Worm (Caenorhabditis elegans) whole organism, mixed stage, embryonic: ENCODE results near the gene ugt-13.

Experiments
- ceh-43 ChIP-seq: fragments of 200-800 bp; sonication (Bioruptor generic); optimal IDR thresholded peaks from 2 replicates; lab custom pipeline; 2018; ENCODE audit warnings: mild to moderate bottlenecking, missing genetic modification characterization, moderate library complexity, missing compliant biosample characterization
- mep-1 ChIP-seq: fragments of 150-350 bp; optimal IDR thresholded peaks from 2 replicates; lab custom pipeline; 2017; ENCODE audit warnings: missing biosample characterization, missing genetic modification reagents, missing genetic modification characterization, inconsistent platforms
- nhr-76 ChIP-seq: sonication (generic microtip); optimal IDR thresholded peaks from 2 replicates; lab custom pipeline; 2017; ENCODE audit warnings: missing biosample characterization, missing genetic modification characterization
- snpc-4 ChIP-seq: fragments of 150-350 bp; optimal IDR thresholded peaks from 2 replicates; lab custom pipeline; 2014; ENCODE audit warnings: missing biosample characterization, missing genetic modification characterization
- unc-120 ChIP-seq: sonication (generic microtip); optimal IDR thresholded peaks from 2 replicates; lab custom pipeline; 2017; ENCODE audit warnings: missing genetic modification characterization, missing compliant biosample characterization; ENCODE audit not compliant: poor library complexity, severe bottlenecking
- unc-39 ChIP-seq: fragments of 150-350 bp; optimal IDR thresholded peaks from 2 replicates; lab custom pipeline; 2014; ENCODE audit warnings: missing biosample characterization, missing genetic modification characterization
- unc-62 ChIP-seq: fragments of 150-350 bp; optimal IDR thresholded peaks from 2 replicates; lab custom pipeline; 2014; ENCODE audit warnings: missing biosample characterization, missing genetic modification reagents, missing genetic modification characterization
- zip-8 ChIP-seq: fragments of 150-350 bp; optimal IDR thresholded peaks from 2 replicates; lab custom pipeline; 2014; ENCODE audit warnings: missing biosample characterization, missing genetic modification characterization
- ztf-11 ChIP-seq: fragments of 150-350 bp; optimal IDR thresholded peaks from 2 replicates; lab custom pipeline; 2014; ENCODE audit warnings: missing biosample characterization, missing genetic modification characterization

DNA sequence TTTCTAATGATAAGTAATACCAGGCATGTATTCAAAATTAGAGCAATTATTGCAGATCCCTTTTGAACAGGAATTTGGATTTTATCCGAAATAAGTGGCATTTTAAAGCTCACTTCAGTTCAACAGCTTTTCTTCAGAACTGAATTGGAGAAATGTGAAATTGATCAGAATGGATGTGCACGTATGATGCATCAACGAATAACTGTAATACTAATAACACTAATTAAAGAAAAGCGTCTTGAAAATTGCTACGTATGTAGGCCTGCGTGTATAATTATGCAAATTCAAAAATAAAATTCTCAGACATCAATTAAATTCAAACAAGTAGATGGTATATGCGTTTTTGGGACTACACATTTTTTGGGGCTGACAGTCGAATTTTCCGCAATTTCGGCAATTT, 21.2 kb downstream of the ugt-13 start, which contains the start of gene str-205:
- no peak for TF ChIP-seq ztf-11 (tag; lab: Kevin White, UChicago)
- TF ChIP-seq unc-62 (GFP tag; lab: Kevin White, UChicago) = no peak
- no peak for TF ChIP-seq unc-39
- TF ChIP-seq zip-8 (tag; lab: Kevin White, UChicago) = no peak
- TF ChIP-seq snpc-4 (tag; lab: Kevin White, UChicago) = no peak
- no peak for TF ChIP-seq unc-120
- no peak for TF ChIP-seq ceh-43 (GFP tag; lab: Kevin White, UChicago)
- no peak for TF ChIP-seq nhr-76 (tag; lab: Kevin White, UChicago)
- TF ChIP-seq mep-1 (tag; lab: Kevin White, UChicago) = no peak
